Fruit fly (Drosophila melanogaster) whole organism, embryonic: Measurements from ENCODE around the gene ebi.
A peak's percentile ranks its signal among the peaks of the same experiment; 100 is the strongest.

Source experiments
- Antp ChIP-seq: fragments of 200-800 bp; sonication (Bioruptor generic); optimal IDR thresholded peaks from 3 replicates; lab custom pipeline; 2016; ENCODE audit warnings: missing biosample characterization, missing genetic modification characterization
- BtbVII ChIP-seq: fragments of 200-800 bp; sonication (Bioruptor generic); optimal IDR thresholded peaks from 3 replicates; lab custom pipeline; 2017; ENCODE audit warnings: missing biosample characterization, mild to moderate bottlenecking, missing genetic modification characterization
- CG1024 ChIP-seq: fragments of 200-800 bp; sonication (Bioruptor generic); IDR thresholded peaks from 2 replicates; pipeline ENCODE4 v1.3.6; 2022; ENCODE audit warnings: missing biosample characterization, missing genetic modification characterization
- CG10543 ChIP-seq: fragments of 200-800 bp; sonication (Bioruptor generic); optimal IDR thresholded peaks from 3 replicates; lab custom pipeline; 2017; ENCODE audit warnings: missing biosample characterization, mild to moderate bottlenecking, missing genetic modification characterization, moderate library complexity
- CG10959 ChIP-seq: fragments of 200-800 bp; sonication (Bioruptor generic); IDR thresholded peaks from 2 replicates; pipeline ENCODE4 v1.3.6; 2022; ENCODE audit warnings: missing biosample characterization, missing genetic modification characterization
- CG10979 ChIP-seq: fragments of 200-800 bp; sonication (Bioruptor generic); optimal IDR thresholded peaks from 2 replicates; lab custom pipeline; 2018; ENCODE audit warnings: missing biosample characterization, mild to moderate bottlenecking, missing genetic modification characterization, moderate library complexity
- CG12391 ChIP-seq: fragments of 200-800 bp; sonication (Bioruptor generic); optimal IDR thresholded peaks from 3 replicates; lab custom pipeline; 2018; ENCODE audit warnings: missing biosample characterization, mild to moderate bottlenecking, missing genetic modification characterization, moderate library complexity
- CG14710 ChIP-seq: fragments of 200-800 bp; sonication (Bioruptor generic); optimal IDR thresholded peaks from 3 replicates; lab custom pipeline; 2019; ENCODE audit warnings: missing biosample characterization, mild to moderate bottlenecking, missing genetic modification characterization, moderate library complexity
- CG1602 ChIP-seq: fragments of 200-800 bp; sonication (Bioruptor generic); optimal IDR thresholded peaks from 3 replicates; lab custom pipeline; 2016; ENCODE audit warnings: missing biosample characterization, missing genetic modification characterization
- CG16779 ChIP-seq: fragments of 200-800 bp; sonication (Bioruptor generic); IDR thresholded peaks from 2 replicates; pipeline ENCODE4 v1.3.6; 2022; ENCODE audit warnings: missing biosample characterization, missing genetic modification characterization
- CG17912 ChIP-seq: fragments of 200-800 bp; sonication (Bioruptor generic); optimal IDR thresholded peaks from 2 replicates; lab custom pipeline; 2018; ENCODE audit warnings: missing biosample characterization, mild to moderate bottlenecking, missing genetic modification characterization
- CG34422 ChIP-seq: fragments of 200-800 bp; sonication (Bioruptor generic); IDR thresholded peaks from 3 replicates; pipeline ENCODE4 v1.3.6; 2022; ENCODE audit warnings: missing biosample characterization, missing genetic modification characterization
- CG3847 ChIP-seq: fragments of 200-800 bp; sonication (Bioruptor generic); IDR thresholded peaks from 2 replicates; pipeline ENCODE4 v1.3.6; 2022; ENCODE audit warnings: missing biosample characterization, missing genetic modification characterization
- CG3995 ChIP-seq: fragments of 200-800 bp; sonication (Bioruptor generic); optimal IDR thresholded peaks from 3 replicates; lab custom pipeline; 2016; ENCODE audit warnings: missing biosample characterization, missing genetic modification characterization
- CG4424 ChIP-seq: fragments of 200-800 bp; sonication (Bioruptor generic); optimal IDR thresholded peaks from 3 replicates; lab custom pipeline; 2016; ENCODE audit warnings: missing biosample characterization, missing genetic modification characterization
- CG5245 ChIP-seq: fragments of 200-800 bp; sonication (Bioruptor generic); optimal IDR thresholded peaks from 3 replicates; lab custom pipeline; 2016; ENCODE audit warnings: missing biosample characterization, missing genetic modification characterization
- CG5953 ChIP-seq: fragments of 200-800 bp; sonication (Bioruptor generic); IDR thresholded peaks from 2 replicates; pipeline ENCODE4 v1.3.6; 2022; ENCODE audit warnings: missing biosample characterization, missing genetic modification characterization
- CG6689 ChIP-seq: fragments of 200-800 bp; sonication (Bioruptor generic); IDR thresholded peaks from 2 replicates; pipeline ENCODE4 v1.3.6; 2022; ENCODE audit warnings: missing biosample characterization, missing genetic modification characterization
- CG8281 ChIP-seq: fragments of 200-800 bp; sonication (Bioruptor generic); optimal IDR thresholded peaks from 2 replicates; lab custom pipeline; 2018; ENCODE audit warnings: missing biosample characterization, mild to moderate bottlenecking, missing genetic modification characterization, moderate library complexity
- CG8290 ChIP-seq, 3 experiments: fragments of 200-800 bp; sonication (Bioruptor generic); optimal IDR thresholded peaks; 2 replicates each; lab custom pipeline; 2016 to 2019; ENCODE audit warnings: missing biosample characterization in 3 of 3, missing genetic modification characterization in 3 of 3, mild to moderate bottlenecking in 2 of 3, moderate library complexity in 1 of 3
- Ets65A ChIP-seq: fragments of 200-800 bp; sonication (Bioruptor generic); peaks from one replicate; lab custom pipeline; 2016; ENCODE audit warnings: missing biosample characterization, missing genetic modification characterization
- Ets97D ChIP-seq: fragments of 200-800 bp; sonication (Bioruptor generic); optimal IDR thresholded peaks from 3 replicates; lab custom pipeline; 2016; ENCODE audit warnings: missing biosample characterization, missing genetic modification characterization
- HHEX ChIP-seq: fragments of 200-800 bp; sonication (Bioruptor generic); optimal IDR thresholded peaks from 3 replicates; lab custom pipeline; 2017; ENCODE audit warnings: missing biosample characterization, mild to moderate bottlenecking, missing genetic modification characterization, missing genetic modification reagents
- HLH4C ChIP-seq: fragments of 200-800 bp; sonication (Bioruptor generic); IDR thresholded peaks from 3 replicates; pipeline ENCODE4 v1.3.6; 2022; ENCODE audit warnings: missing biosample characterization, missing genetic modification characterization; ENCODE audit not compliant: partially characterized antibody
- Tbp ChIP-seq: fragments of >200 bp; optimal IDR thresholded peaks from 2 replicates; lab custom pipeline; 2018; ENCODE audit warnings: missing biosample characterization, missing genetic modification characterization
- ci ChIP-seq: fragments of 200-800 bp; sonication (Bioruptor generic); IDR thresholded peaks from 3 replicates; pipeline ENCODE4 v1.3.6; 2022; ENCODE audit warnings: missing biosample characterization, missing genetic modification characterization
- corto ChIP-seq: fragments of 200-800 bp; sonication (Bioruptor generic); optimal IDR thresholded peaks from 2 replicates; lab custom pipeline; 2016; ENCODE audit warnings: missing biosample characterization, mild to moderate bottlenecking, missing genetic modification characterization, moderate library complexity
- crol ChIP-seq: fragments of 200-800 bp; sonication (Bioruptor generic); IDR thresholded peaks from 2 replicates; pipeline ENCODE4 v1.3.6; 2022; ENCODE audit warnings: missing biosample characterization, missing genetic modification characterization
- en ChIP-seq: fragments of 200-800 bp; sonication (Bioruptor generic); optimal IDR thresholded peaks from 2 replicates; lab custom pipeline; 2016; ENCODE audit warnings: missing biosample characterization, missing genetic modification characterization
- gsb-n ChIP-seq: fragments of 200-800 bp; sonication (Bioruptor generic); optimal IDR thresholded peaks from 3 replicates; lab custom pipeline; 2018; ENCODE audit warnings: missing biosample characterization, mild to moderate bottlenecking, missing genetic modification characterization
- h ChIP-seq: fragments of >200 bp; optimal IDR thresholded peaks from 2 replicates; lab custom pipeline; 2017
- hb ChIP-seq: fragments of 200-800 bp; sonication (Bioruptor generic); IDR thresholded peaks from 3 replicates; pipeline ENCODE4 v1.3.6; 2022; ENCODE audit warnings: missing biosample characterization, missing genetic modification characterization; ENCODE audit not compliant: partially characterized antibody
- ken ChIP-seq: fragments of 200-800 bp; sonication (Bioruptor generic); IDR thresholded peaks from 3 replicates; pipeline ENCODE4 v1.3.6; 2022; ENCODE audit warnings: missing biosample characterization, missing genetic modification characterization
- lov ChIP-seq, 2 experiments: fragments of 200-800 bp in 1 of 2; fragments of >200 bp in 1 of 2; sonication (Bioruptor generic) in 1 of 2; IDR thresholded peaks in 1 of 2; optimal IDR thresholded peaks in 1 of 2; 2 replicates in 1 of 2; 3 replicates in 1 of 2; pipeline versions ENCODE4 v1.3.6 to Lab custom; 2017 to 2022; ENCODE audit warnings: missing biosample characterization in 1 of 2, missing genetic modification characterization in 1 of 2
- odd ChIP-seq: fragments of 200-800 bp; sonication (Bioruptor generic); optimal IDR thresholded peaks from 2 replicates; lab custom pipeline; 2017; ENCODE audit warnings: missing biosample characterization, mild to moderate bottlenecking, missing genetic modification characterization
- pho ChIP-seq: fragments of 200-800 bp; sonication (Bioruptor generic); optimal IDR thresholded peaks from 2 replicates; lab custom pipeline; 2016; ENCODE audit warnings: missing biosample characterization, missing genetic modification characterization
- phol ChIP-seq: fragments of 200-800 bp; sonication (Bioruptor generic); optimal IDR thresholded peaks from 3 replicates; lab custom pipeline; 2018; ENCODE audit warnings: missing biosample characterization, mild to moderate bottlenecking, missing genetic modification characterization, moderate library complexity
- psq ChIP-seq: fragments of 200-800 bp; sonication (Bioruptor generic); optimal IDR thresholded peaks from 2 replicates; lab custom pipeline; 2017; ENCODE audit warnings: missing biosample characterization, missing genetic modification characterization
- ranshi ChIP-seq: fragments of 200-800 bp; sonication (Bioruptor generic); IDR thresholded peaks from 2 replicates; pipeline ENCODE4 v1.3.6; 2022; ENCODE audit warnings: missing biosample characterization, missing genetic modification characterization
- rib ChIP-seq: fragments of 200-800 bp; sonication (Bioruptor generic); IDR thresholded peaks from 2 replicates; pipeline ENCODE4 v1.3.6; 2022; ENCODE audit warnings: missing biosample characterization, missing genetic modification characterization
- ro ChIP-seq: fragments of 200-800 bp; sonication (Bioruptor generic); IDR thresholded peaks from 2 replicates; pipeline ENCODE4 v1.3.6; 2022; ENCODE audit warnings: missing biosample characterization, missing genetic modification characterization
- run ChIP-seq: fragments of 200-800 bp; sonication (Bioruptor generic); optimal IDR thresholded peaks from 3 replicates; lab custom pipeline; 2018; ENCODE audit warnings: missing biosample characterization, mild to moderate bottlenecking, missing genetic modification characterization
- scrt ChIP-seq: fragments of 200-800 bp; sonication (Bioruptor generic); optimal IDR thresholded peaks from 2 replicates; lab custom pipeline; 2018; ENCODE audit warnings: missing biosample characterization, mild to moderate bottlenecking, missing genetic modification characterization, moderate library complexity
- sens ChIP-seq: fragments of 200-800 bp; sonication (Bioruptor generic); peaks from one replicate; lab custom pipeline; 2016; ENCODE audit warnings: missing biosample characterization, missing genetic modification characterization
- sqz ChIP-seq: fragments of 200-800 bp; sonication (Bioruptor generic); optimal IDR thresholded peaks from 3 replicates; lab custom pipeline; 2018; ENCODE audit warnings: missing biosample characterization, mild to moderate bottlenecking, missing genetic modification characterization
- tin ChIP-seq: fragments of 200-800 bp; sonication (Bioruptor generic); optimal IDR thresholded peaks from 3 replicates; lab custom pipeline; 2016; ENCODE audit warnings: missing biosample characterization, missing genetic modification characterization
- tll ChIP-seq, 2 experiments: fragments of 200-800 bp in 1 of 2; fragments of >200 bp in 1 of 2; sonication (Bioruptor generic) in 1 of 2; optimal IDR thresholded peaks; 2 replicates each; lab custom pipeline; 2017 to 2019; ENCODE audit warnings: missing biosample characterization in 2 of 2, missing genetic modification characterization in 2 of 2, mild to moderate bottlenecking in 1 of 2, moderate library complexity in 1 of 2
- tup ChIP-seq: fragments of 200-800 bp; sonication (Bioruptor generic); optimal IDR thresholded peaks from 2 replicates; lab custom pipeline; 2016; ENCODE audit warnings: missing biosample characterization, mild to moderate bottlenecking, missing genetic modification characterization, moderate library complexity
- vfl ChIP-seq: fragments of 200-800 bp; sonication (Bioruptor generic); optimal IDR thresholded peaks from 2 replicates; lab custom pipeline; 2016; ENCODE audit warnings: missing biosample characterization, missing genetic modification characterization
- vnd ChIP-seq: fragments of 200-800 bp; sonication (Bioruptor generic); IDR thresholded peaks from 3 replicates; pipeline ENCODE4 v1.3.6; 2022; ENCODE audit warnings: missing biosample characterization, missing genetic modification characterization; ENCODE audit not compliant: partially characterized antibody
- zen ChIP-seq: fragments of 200-800 bp; sonication (Bioruptor generic); optimal IDR thresholded peaks from 3 replicates; lab custom pipeline; 2018; ENCODE audit warnings: missing biosample characterization, mild to moderate bottlenecking, missing genetic modification characterization, moderate library complexity
- zfh1 ChIP-seq: fragments of 200-800 bp; sonication (Bioruptor generic); IDR thresholded peaks from 3 replicates; pipeline ENCODE4 v1.3.6; 2022; ENCODE audit warnings: missing biosample characterization, missing genetic modification characterization

ebi gene

dm6 chr2L:382807-383206 lies 32.1 kb upstream of the ebi start:
- no peak for TF ChIP-seq CG1024 (GFP tag; lab: Robert Waterston, UW)
- no peak for TF ChIP-seq scrt
- no peak for TF ChIP-seq en (GFP tag; lab: Kevin White, UChicago)
- TF ChIP-seq CG34422 (GFP tag; lab: Robert Waterston, UW): no peak
- TF ChIP-seq tll (GFP tag; optimal IDR thresholded peaks at IDR 0.05; lab: Kevin White, UChicago): no peak
- no peak for TF ChIP-seq CG5245 (GFP tag; lab: Kevin White, UChicago)
- TF ChIP-seq ro (GFP tag; lab: Robert Waterston, UW): no peak
- no peak for TF ChIP-seq CG5953 (GFP tag; lab: Robert Waterston, UW)
- peak; percentile 1 for TF ChIP-seq CG12391
- TF ChIP-seq Tbp (GFP tag; lab: Kevin White, UChicago): no peak
- TF ChIP-seq tin (GFP tag; lab: Kevin White, UChicago): no peak
- TF ChIP-seq Ets65A: no peak
- peak; percentile 12 for TF ChIP-seq CG4424 (GFP tag; lab: Kevin White, UChicago)
- no peak for TF ChIP-seq lov (optimal IDR thresholded peaks at IDR 0.05; lab: Kevin White, UChicago)
- TF ChIP-seq lov (GFP tag; IDR thresholded peaks at IDR 0.05; lab: Robert Waterston, UW): no peak
- TF ChIP-seq phol (tag; lab: Kevin White, UChicago): peak; percentile 41
- TF ChIP-seq CG10959 (GFP tag; lab: Robert Waterston, UW): no peak
- peak; percentile 47 for TF ChIP-seq CG10979
- no peak for TF ChIP-seq tup (GFP tag; lab: Kevin White, UChicago)
- no peak for TF ChIP-seq zen (tag; lab: Kevin White, UChicago)
- no peak for TF ChIP-seq run
- no peak for TF ChIP-seq pho (GFP tag; lab: Kevin White, UChicago)
- no peak for TF ChIP-seq CG3995 (GFP tag; lab: Kevin White, UChicago)
- TF ChIP-seq corto (GFP tag; lab: Kevin White, UChicago): peak; percentile 9
- no peak for TF ChIP-seq ranshi (GFP tag; lab: Robert Waterston, UW)
- no peak for TF ChIP-seq gsb-n
- peak; percentile 48; the same call in 1 of the 2 replicates for TF ChIP-seq CG6689 (GFP tag; lab: Robert Waterston, UW)
- TF ChIP-seq zfh1 (GFP tag; lab: Robert Waterston, UW): 0 out of 3 replicates have a peak, but pooled peaks have one; percentile 14
- TF ChIP-seq CG8290 (GFP tag; optimal IDR thresholded peaks at IDR 0.05; lab: Kevin White, UChicago): no peak
- TF ChIP-seq CG8290 (tag; optimal IDR thresholded peaks at IDR 0.05; lab: Kevin White, UChicago): no peak
- no peak for TF ChIP-seq Ets97D (GFP tag; lab: Kevin White, UChicago)
- no peak for TF ChIP-seq BtbVII (GFP tag; lab: Kevin White, UChicago)
- TF ChIP-seq CG16779: no peak
- TF ChIP-seq CG17912 (GFP tag; lab: Kevin White, UChicago): no peak
- TF ChIP-seq rib (GFP tag; lab: Robert Waterston, UW): no peak
- TF ChIP-seq CG14710 (tag; lab: Kevin White, UChicago): peak; percentile 25
- peak; percentile 78 for TF ChIP-seq sens (GFP tag; lab: Kevin White, UChicago)
- no peak for TF ChIP-seq odd (GFP tag; lab: Kevin White, UChicago)
- TF ChIP-seq sqz: no peak
- no peak for TF ChIP-seq Antp (GFP tag; lab: Kevin White, UChicago)
- TF ChIP-seq psq (GFP tag; lab: Kevin White, UChicago): no peak
- no peak for TF ChIP-seq h
- TF ChIP-seq vfl: no peak
- no peak for TF ChIP-seq HLH4C (GFP tag; lab: Robert Waterston, UW)
- TF ChIP-seq CG1602 (GFP tag; lab: Kevin White, UChicago): no peak
- TF ChIP-seq hb (GFP tag; lab: Robert Waterston, UW): no peak
- no peak for TF ChIP-seq CG3847 (GFP tag; lab: Robert Waterston, UW)
- no peak for TF ChIP-seq CG10543 (GFP tag; lab: Kevin White, UChicago)
- TF ChIP-seq HHEX: no peak
- TF ChIP-seq CG8281 (tag; lab: Kevin White, UChicago): no peak
- TF ChIP-seq vnd (GFP tag; lab: Robert Waterston, UW): no peak
- TF ChIP-seq crol (GFP tag; lab: Robert Waterston, UW): no peak
- no peak for TF ChIP-seq ken (GFP tag; lab: Robert Waterston, UW)
- TF ChIP-seq ci (GFP tag; lab: Robert Waterston, UW): no peak
